Worm (Caenorhabditis elegans) whole organism, L4 larva: ENCODE results near the gene cee-1.

Experiments
- ama-1 ChIP-seq: fragments of 150-350 bp; optimal IDR thresholded peaks from 2 replicates; lab custom pipeline; 2014; ENCODE audit warnings: inconsistent platforms, mixed read lengths
- daf-12 ChIP-seq: fragments of 150-350 bp; optimal IDR thresholded peaks from 2 replicates; lab custom pipeline; 2014; ENCODE audit warnings: missing biosample characterization, missing genetic modification reagents, missing genetic modification characterization
- lin-15B ChIP-seq: fragments of 150-350 bp; sonication (generic microtip); optimal IDR thresholded peaks from 3 replicates; lab custom pipeline; 2014; ENCODE audit warnings: missing biosample characterization, missing genetic modification characterization
- lin-38 ChIP-seq: fragments of 200-800 bp; sonication (Bioruptor generic); IDR thresholded peaks from 2 replicates; pipeline ENCODE4 v1.3.6; 2022; ENCODE audit warnings: missing genetic modification reagents, missing genetic modification characterization, missing compliant biosample characterization
- nhr-76 ChIP-seq: fragments of 150-350 bp; optimal IDR thresholded peaks from 2 replicates; lab custom pipeline; 2014; ENCODE audit warnings: missing biosample characterization, missing genetic modification characterization
- zag-1 ChIP-seq: fragments of 150-350 bp; optimal IDR thresholded peaks from 2 replicates; lab custom pipeline; 2014; ENCODE audit warnings: missing biosample characterization, missing genetic modification characterization

- no peak for TF ChIP-seq zag-1
- TF ChIP-seq lin-38 (GFP tag; lab: Robert Waterston, UW), result peak; percentile 93
- no peak for TF ChIP-seq daf-12 (tag; lab: Kevin White, UChicago)
- no peak for TF ChIP-seq ama-1
- no peak for TF ChIP-seq lin-15B
- no peak for TF ChIP-seq nhr-76 (tag; lab: Kevin White, UChicago)
Observed at ce11 chrIII:4878281-4878680, 34.2 kb upstream of the cee-1 start, which contains the start of the genes tost-1 and arx-6.
